Fruit fly (Drosophila melanogaster) whole organism, embryonic: ENCODE results near the gene CG17778.

Experiments used
- Adf1 ChIP-seq: fragments of 200-800 bp; sonication (Bioruptor generic); IDR thresholded peaks from 2 replicates; pipeline ENCODE4 v1.3.6; 2022; ENCODE audit warnings: missing biosample characterization, missing genetic modification characterization
- Bgb ChIP-seq: fragments of 200-800 bp; sonication (Bioruptor generic); IDR thresholded peaks from 2 replicates; pipeline ENCODE4 v1.3.6; 2022; ENCODE audit warnings: missing biosample characterization, missing genetic modification characterization; ENCODE audit not compliant: partially characterized antibody
- CG10274 ChIP-seq: fragments of 200-800 bp; sonication (Bioruptor generic); optimal IDR thresholded peaks from 3 replicates; lab custom pipeline; 2017; ENCODE audit warnings: missing biosample characterization, mild to moderate bottlenecking, missing genetic modification characterization
- CG10431 ChIP-seq: fragments of 200-800 bp; sonication (Bioruptor generic); optimal IDR thresholded peaks from 3 replicates; lab custom pipeline; 2018; ENCODE audit warnings: missing biosample characterization, mild to moderate bottlenecking, missing genetic modification characterization
- CG10565 ChIP-seq: fragments of 200-800 bp; sonication (Bioruptor generic); optimal IDR thresholded peaks from 3 replicates; lab custom pipeline; 2016; ENCODE audit warnings: missing biosample characterization, mild to moderate bottlenecking, missing genetic modification characterization
- CG10959 ChIP-seq: fragments of 200-800 bp; sonication (Bioruptor generic); IDR thresholded peaks from 2 replicates; pipeline ENCODE4 v1.3.6; 2022; ENCODE audit warnings: missing biosample characterization, missing genetic modification characterization
- CG11696 ChIP-seq: fragments of 200-800 bp; sonication (Bioruptor generic); IDR thresholded peaks from 2 replicates; pipeline ENCODE4 v1.3.6; 2022; ENCODE audit warnings: missing biosample characterization, missing genetic modification characterization
- CG12155 ChIP-seq: fragments of 200-800 bp; sonication (Bioruptor generic); optimal IDR thresholded peaks from 3 replicates; lab custom pipeline; 2016; ENCODE audit warnings: missing biosample characterization, missing genetic modification characterization
- CG1233 ChIP-seq: fragments of 200-800 bp; sonication (Bioruptor generic); optimal IDR thresholded peaks from 4 replicates; lab custom pipeline; 2018; ENCODE audit warnings: missing biosample characterization, mild to moderate bottlenecking, missing genetic modification characterization
- CG13624 ChIP-seq: fragments of 200-800 bp; sonication (Bioruptor generic); optimal IDR thresholded peaks from 2 replicates; lab custom pipeline; 2016; ENCODE audit warnings: missing biosample characterization, missing genetic modification characterization
- CG14667 ChIP-seq: fragments of 200-800 bp; sonication (Bioruptor generic); IDR thresholded peaks from 2 replicates; pipeline ENCODE4 v1.3.6; 2022; ENCODE audit warnings: missing biosample characterization, missing genetic modification characterization
- CG15011 ChIP-seq: fragments of 200-800 bp; sonication (Bioruptor generic); optimal IDR thresholded peaks from 3 replicates; lab custom pipeline; 2018; ENCODE audit warnings: missing biosample characterization, mild to moderate bottlenecking, missing genetic modification characterization
- CG15269 ChIP-seq: fragments of 200-800 bp; sonication (Bioruptor generic); optimal IDR thresholded peaks from 2 replicates; lab custom pipeline; 2018; ENCODE audit warnings: missing biosample characterization, mild to moderate bottlenecking, missing genetic modification characterization, moderate library complexity
- CG16815 ChIP-seq: fragments of 200-800 bp; sonication (Bioruptor generic); optimal IDR thresholded peaks from 3 replicates; lab custom pipeline; 2017; ENCODE audit warnings: missing biosample characterization, mild to moderate bottlenecking, missing genetic modification characterization
- CG1832 ChIP-seq: fragments of 200-800 bp; sonication (Bioruptor generic); optimal IDR thresholded peaks from 2 replicates; lab custom pipeline; 2017; ENCODE audit warnings: missing biosample characterization, mild to moderate bottlenecking, missing genetic modification characterization, inconsistent platforms
- CG2712 ChIP-seq: fragments of 200-800 bp; optimal IDR thresholded peaks from 3 replicates; lab custom pipeline; 2019; ENCODE audit warnings: missing biosample characterization, mild to moderate bottlenecking, missing genetic modification characterization, moderate library complexity
- CG31224 ChIP-seq: fragments of 200-800 bp; sonication (Bioruptor generic); IDR thresholded peaks from 2 replicates; pipeline ENCODE4 v1.3.6; 2022; ENCODE audit warnings: missing biosample characterization, missing genetic modification characterization
- CG4360 ChIP-seq: fragments of 200-800 bp; sonication (Bioruptor generic); IDR thresholded peaks from 2 replicates; pipeline ENCODE4 v1.3.6; 2022; ENCODE audit warnings: missing biosample characterization, missing genetic modification characterization
- CG5245 ChIP-seq: fragments of 200-800 bp; sonication (Bioruptor generic); optimal IDR thresholded peaks from 3 replicates; lab custom pipeline; 2016; ENCODE audit warnings: missing biosample characterization, missing genetic modification characterization
- CG6175 ChIP-seq: fragments of 200-800 bp; sonication (Bioruptor generic); IDR thresholded peaks from 3 replicates; pipeline ENCODE4 v1.3.6; 2022; ENCODE audit warnings: missing biosample characterization, missing genetic modification characterization
- CG7987 ChIP-seq: fragments of 200-800 bp; sonication (Bioruptor generic); optimal IDR thresholded peaks from 2 replicates; lab custom pipeline; 2018; ENCODE audit warnings: missing biosample characterization, mild to moderate bottlenecking, missing genetic modification characterization, moderate library complexity
- CrebB ChIP-seq: fragments of 200-800 bp; sonication (Bioruptor generic); optimal IDR thresholded peaks from 3 replicates; lab custom pipeline; 2018; ENCODE audit warnings: missing biosample characterization, mild to moderate bottlenecking, missing genetic modification characterization
- Dbx ChIP-seq: fragments of 200-800 bp; sonication (Bioruptor generic); IDR thresholded peaks from 3 replicates; pipeline ENCODE4 v1.3.6; 2022; ENCODE audit warnings: missing biosample characterization, missing genetic modification characterization
- HLH4C ChIP-seq: fragments of 200-800 bp; sonication (Bioruptor generic); IDR thresholded peaks from 3 replicates; pipeline ENCODE4 v1.3.6; 2022; ENCODE audit warnings: missing biosample characterization, missing genetic modification characterization; ENCODE audit not compliant: partially characterized antibody
- Hsf ChIP-seq: fragments of 200-800 bp; sonication (Bioruptor generic); optimal IDR thresholded peaks from 3 replicates; lab custom pipeline; 2016; ENCODE audit warnings: missing biosample characterization, missing genetic modification characterization
- MTF-1 ChIP-seq: fragments of 200-800 bp; sonication (Bioruptor generic); optimal IDR thresholded peaks from 2 replicates; lab custom pipeline; 2018; ENCODE audit warnings: missing biosample characterization, mild to moderate bottlenecking, missing genetic modification characterization, borderline replicate concordance
- NFAT ChIP-seq: fragments of 200-800 bp; sonication (Bioruptor generic); IDR thresholded peaks from 2 replicates; pipeline ENCODE4 v1.3.6; 2022; ENCODE audit warnings: missing biosample characterization, missing genetic modification characterization
- Oli ChIP-seq: fragments of 200-800 bp; sonication (Bioruptor generic); optimal IDR thresholded peaks from 2 replicates; lab custom pipeline; 2018; ENCODE audit warnings: missing biosample characterization, mild to moderate bottlenecking, missing genetic modification characterization, moderate library complexity
- Rx ChIP-seq: fragments of 200-800 bp; sonication (Bioruptor generic); IDR thresholded peaks from 2 replicates; pipeline ENCODE4 v1.3.6; 2022; ENCODE audit warnings: missing biosample characterization, missing genetic modification characterization
- Sin3A ChIP-seq: fragments of >200 bp; optimal IDR thresholded peaks from 2 replicates; lab custom pipeline; 2018
- Taf1 ChIP-seq: fragments of 200-800 bp; sonication (Bioruptor generic); IDR thresholded peaks from 2 replicates; pipeline ENCODE4 v1.3.6; 2022; ENCODE audit warnings: missing biosample characterization, missing genetic modification characterization
- Xrp1 ChIP-seq: fragments of 200-800 bp; sonication (Bioruptor generic); IDR thresholded peaks from 2 replicates; pipeline ENCODE4 v1.3.6; 2022; ENCODE audit warnings: missing biosample characterization, missing genetic modification characterization
- abd-A ChIP-seq: fragments of 200-800 bp; sonication (Bioruptor generic); optimal IDR thresholded peaks from 3 replicates; lab custom pipeline; 2019; ENCODE audit warnings: missing biosample characterization, mild to moderate bottlenecking, missing genetic modification characterization, moderate library complexity
- ato ChIP-seq: fragments of 200-800 bp; sonication (Bioruptor generic); IDR thresholded peaks from 2 replicates; pipeline ENCODE4 v1.3.6; 2022; ENCODE audit warnings: missing biosample characterization, missing genetic modification characterization; ENCODE audit not compliant: partially characterized antibody
- bcd ChIP-seq: fragments of 200-800 bp; sonication (Bioruptor generic); optimal IDR thresholded peaks from 2 replicates; lab custom pipeline; 2017; ENCODE audit warnings: missing biosample characterization, mild to moderate bottlenecking, missing genetic modification characterization
- exex ChIP-seq: fragments of 200-800 bp; sonication (Bioruptor generic); optimal IDR thresholded peaks from 4 replicates; lab custom pipeline; 2018; ENCODE audit warnings: missing biosample characterization, mild to moderate bottlenecking, missing genetic modification characterization, moderate library complexity
- fru ChIP-seq: fragments of >200 bp; optimal IDR thresholded peaks from 2 replicates; lab custom pipeline; 2017
- gsb-n ChIP-seq: fragments of 200-800 bp; sonication (Bioruptor generic); optimal IDR thresholded peaks from 3 replicates; lab custom pipeline; 2018; ENCODE audit warnings: missing biosample characterization, mild to moderate bottlenecking, missing genetic modification characterization
- hbn ChIP-seq: fragments of 200-800 bp; sonication (Bioruptor generic); IDR thresholded peaks from 2 replicates; pipeline ENCODE4 v1.3.6; 2022; ENCODE audit warnings: missing biosample characterization, missing genetic modification characterization; ENCODE audit not compliant: partially characterized antibody
- jigr1 ChIP-seq: fragments of 200-800 bp; sonication (Bioruptor generic); IDR thresholded peaks from 3 replicates; pipeline ENCODE4 v1.3.6; 2022; ENCODE audit warnings: missing biosample characterization, missing genetic modification characterization
- kah ChIP-seq: fragments of 200-800 bp; sonication (Bioruptor generic); optimal IDR thresholded peaks from 2 replicates; lab custom pipeline; 2018; ENCODE audit warnings: missing biosample characterization, mild to moderate bottlenecking, missing genetic modification characterization
- lola ChIP-seq, 3 experiments: fragments of >200 bp in 2 of 3; fragments of 200-800 bp in 1 of 3; sonication (Bioruptor generic) in 1 of 3; optimal IDR thresholded peaks; 2 replicates each; lab custom pipeline; 2017 to 2019; ENCODE audit warnings: missing biosample characterization in 3 of 3, missing genetic modification characterization in 3 of 3, mild to moderate bottlenecking in 1 of 3, moderate library complexity in 1 of 3
- nerfin-1 ChIP-seq: fragments of 200-800 bp; sonication (Bioruptor generic); optimal IDR thresholded peaks from 3 replicates; lab custom pipeline; 2019; ENCODE audit warnings: missing biosample characterization, mild to moderate bottlenecking, missing genetic modification characterization, moderate library complexity
- pho ChIP-seq: fragments of 200-800 bp; sonication (Bioruptor generic); optimal IDR thresholded peaks from 2 replicates; lab custom pipeline; 2016; ENCODE audit warnings: missing biosample characterization, missing genetic modification characterization
- prd ChIP-seq, 3 experiments: fragments of >200 bp in 2 of 3; fragments of 200-800 bp in 1 of 3; sonication (Bioruptor generic) in 1 of 3; optimal IDR thresholded peaks in 2 of 3; IDR thresholded peaks in 1 of 3; 2 replicates in 2 of 3; 3 replicates in 1 of 3; pipeline versions ENCODE4 v1.3.6 to Lab custom; 2017 to 2022; ENCODE audit warnings: missing biosample characterization in 1 of 3, missing genetic modification characterization in 1 of 3
- sens-2 ChIP-seq: fragments of 200-800 bp; sonication (Bioruptor generic); IDR thresholded peaks from 2 replicates; pipeline ENCODE4 v1.3.6; 2022; ENCODE audit warnings: missing biosample characterization, missing genetic modification characterization
- tap ChIP-seq: fragments of 200-800 bp; optimal IDR thresholded peaks from 3 replicates; lab custom pipeline; 2019; ENCODE audit warnings: missing biosample characterization, mild to moderate bottlenecking, missing genetic modification characterization, moderate library complexity
- vnd ChIP-seq: fragments of 200-800 bp; sonication (Bioruptor generic); IDR thresholded peaks from 3 replicates; pipeline ENCODE4 v1.3.6; 2022; ENCODE audit warnings: missing biosample characterization, missing genetic modification characterization; ENCODE audit not compliant: partially characterized antibody
- wek ChIP-seq: fragments of 200-800 bp; sonication (Bioruptor generic); optimal IDR thresholded peaks from 3 replicates; lab custom pipeline; 2018; ENCODE audit warnings: missing biosample characterization, mild to moderate bottlenecking, missing genetic modification characterization, moderate library complexity
- z ChIP-seq: fragments of 200-800 bp; sonication (Bioruptor generic); IDR thresholded peaks from 3 replicates; pipeline ENCODE4 v1.3.6; 2022; ENCODE audit warnings: missing biosample characterization, missing genetic modification characterization

Gene CG17778

dm6 chrX:526479-527071, 32.2 kb downstream of the CG17778 start (continued):
- TF ChIP-seq abd-A (tag; lab: Kevin White, UChicago) (no peak), CG10431 (GFP tag; lab: Kevin White, UChicago) (no peak), ato (GFP tag; lab: Robert Waterston, UW) (no peak), tap (tag; lab: Kevin White, UChicago) (no peak), CG10565 (GFP tag; lab: Kevin White, UChicago) (no peak), nerfin-1 (tag; lab: Kevin White, UChicago) (peak; percentile 24), MTF-1 (GFP tag; lab: Kevin White, UChicago) (peak; percentile 44), CG2712 (tag; lab: Kevin White, UChicago) (peak; percentile 83), CG1233 (peak; percentile 42), CG14667 (GFP tag; lab: Robert Waterston, UW) (no peak), gsb-n (tag; lab: Kevin White, UChicago) (peak; percentile 69), pho (GFP tag; lab: Kevin White, UChicago) (no peak), hbn (no peak), Bgb (GFP tag; lab: Robert Waterston, UW) (no peak), CG15269 (tag; lab: Kevin White, UChicago) (no peak), CG5245 (GFP tag; lab: Kevin White, UChicago) (peak; percentile 53), HLH4C (GFP tag; lab: Robert Waterston, UW) (no peak), lola (GFP tag; optimal IDR thresholded peaks at IDR 0.05; lab: Kevin White, UChicago) (peak in 1 of 3 experiments; percentile 85), Oli (tag; lab: Kevin White, UChicago) (peak; percentile 48), CG7987 (GFP tag; lab: Kevin White, UChicago) (no peak), CG4360 (GFP tag; lab: Robert Waterston, UW) (no peak), CG13624 (GFP tag; lab: Kevin White, UChicago) (peak; percentile 31), z (no peak), Dbx (no peak), Taf1 (no peak), bcd (GFP tag; lab: Kevin White, UChicago) (peak; percentile 48), wek (GFP tag; lab: Kevin White, UChicago) (no peak), vnd (GFP tag; lab: Robert Waterston, UW) (no peak), CG16815 (GFP tag; lab: Kevin White, UChicago) (peak; percentile 81), Xrp1 (GFP tag; lab: Robert Waterston, UW) (peak; percentile 89), jigr1 (no peak), CG11696 (GFP tag; lab: Robert Waterston, UW) (no peak), CG1832 (no peak), Rx (GFP tag; lab: Robert Waterston, UW) (0 out of 2 replicates have a peak, but pooled peaks have one; percentile 20), exex (tag; lab: Kevin White, UChicago) (no peak), kah (no peak), NFAT (GFP tag; lab: Robert Waterston, UW) (no peak), Hsf (GFP tag; lab: Kevin White, UChicago) (peak; percentile 68), CrebB (no peak), Adf1 (GFP tag; lab: Robert Waterston, UW) (no peak), sens-2 (GFP tag; lab: Robert Waterston, UW) (0 out of 2 replicates have a peak, but pooled peaks have one; percentile 41), CG15011 (GFP tag; lab: Kevin White, UChicago) (no peak), CG31224 (GFP tag; lab: Robert Waterston, UW) (no peak), fru (no peak), CG10274 (GFP tag; lab: Kevin White, UChicago) (no peak), CG12155 (GFP tag; lab: Kevin White, UChicago) (peak; percentile 67), CG10959 (GFP tag; lab: Robert Waterston, UW) (peak; percentile 91), Sin3A (lab: Kevin White, UChicago) (no peak), prd (optimal IDR thresholded peaks at IDR 0.05; lab: Kevin White, UChicago) (no peak), prd (GFP tag; IDR thresholded peaks at IDR 0.05; lab: Robert Waterston, UW) (peak; percentile 93), CG6175 (GFP tag; lab: Robert Waterston, UW) (no peak)
